Worm (Caenorhabditis elegans) whole organism, early embryonic: ENCODE measurements around the gene C18D11.6.

Source experiments
- aly-1 ChIP-seq: sonication (generic microtip); optimal IDR thresholded peaks from 2 replicates; lab custom pipeline; 2016; ENCODE audit warnings: missing genetic modification characterization, missing compliant biosample characterization
- flt-1 ChIP-seq: fragments of 200-800 bp; sonication (Bioruptor generic); IDR thresholded peaks from 2 replicates; pipeline ENCODE4 v1.3.6; 2022; ENCODE audit warnings: missing genetic modification characterization, missing compliant biosample characterization
- sea-1 ChIP-seq: fragments of 200-800 bp; sonication (Bioruptor generic); conservative IDR thresholded peaks from 2 replicates; pipeline ENCODE4 v1.3.6; 2022; ENCODE audit warnings: missing genetic modification characterization, missing compliant biosample characterization

DNA sequence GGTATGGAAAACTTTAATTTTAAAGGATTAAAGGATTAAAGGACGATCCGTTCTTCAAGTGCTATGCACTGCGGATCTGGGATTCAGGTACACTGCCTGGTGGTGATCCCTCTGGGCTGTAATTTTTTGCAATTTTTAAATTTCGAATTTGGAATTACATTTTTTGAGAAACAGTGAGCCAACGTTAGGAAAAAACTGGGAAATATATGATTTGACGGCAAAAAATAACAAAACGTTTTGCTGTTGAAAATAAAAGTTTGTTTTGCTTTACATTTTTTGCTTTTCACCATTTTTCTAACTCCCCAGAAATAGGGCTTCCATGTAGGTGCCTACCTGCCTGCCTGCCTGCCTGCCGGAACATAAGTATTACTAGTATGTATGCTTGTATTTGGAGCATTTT lies 2.9 kb upstream of the C18D11.6 start, which contains the start of gene C18D11.10:
- TF ChIP-seq sea-1 (no peak), flt-1 (GFP tag; lab: Robert Waterston, UW) (no peak), aly-1 (no peak)
